Worm (Caenorhabditis elegans) whole organism, L3 larva: ENCODE measurements around the gene C05E4.7.

Experiments
- R02D3.7 ChIP-seq: fragments of 150-350 bp; optimal IDR thresholded peaks from 2 replicates; lab custom pipeline; 2014; ENCODE audit warnings: missing biosample characterization, missing genetic modification characterization
- ZK546.5 ChIP-seq: sonication (generic microtip); optimal IDR thresholded peaks from 2 replicates; lab custom pipeline; 2017; ENCODE audit warnings: missing biosample characterization, missing genetic modification characterization
- aly-2 ChIP-seq: fragments of 150-350 bp; optimal IDR thresholded peaks from 2 replicates; lab custom pipeline; 2014; ENCODE audit warnings: missing biosample characterization, missing genetic modification characterization
- ama-1 ChIP-seq: fragments of 150-350 bp; optimal IDR thresholded peaks from 2 replicates; lab custom pipeline; 2018
- ceh-16 ChIP-seq: sonication (generic microtip); optimal IDR thresholded peaks from 2 replicates; lab custom pipeline; 2017; ENCODE audit warnings: missing biosample characterization, missing genetic modification characterization
- ceh-28 ChIP-seq: fragments of 150-350 bp; optimal IDR thresholded peaks from 2 replicates; lab custom pipeline; 2014; ENCODE audit warnings: missing biosample characterization, missing genetic modification reagents, missing genetic modification characterization
- ceh-82 ChIP-seq: fragments of 150-350 bp; optimal IDR thresholded peaks from 2 replicates; lab custom pipeline; 2014; ENCODE audit warnings: missing biosample characterization, missing genetic modification characterization
- ceh-9 ChIP-seq: sonication (generic microtip); optimal IDR thresholded peaks from 2 replicates; lab custom pipeline; 2018; ENCODE audit warnings: missing biosample characterization, missing genetic modification characterization
- daf-12 ChIP-seq: fragments of 150-350 bp; optimal IDR thresholded peaks from 2 replicates; lab custom pipeline; 2014; ENCODE audit warnings: missing biosample characterization, missing genetic modification reagents, missing genetic modification characterization
- egl-27 ChIP-seq: sonication (generic microtip); optimal IDR thresholded peaks from 4 replicates; lab custom pipeline; 2017; ENCODE audit warnings: missing biosample characterization, missing genetic modification reagents, missing genetic modification characterization
- egl-5 ChIP-seq: fragments of 150-350 bp; optimal IDR thresholded peaks from 2 replicates; lab custom pipeline; 2017; ENCODE audit warnings: missing biosample characterization, missing genetic modification reagents, missing genetic modification characterization, inconsistent platforms
- elt-2 ChIP-seq: sonication (generic microtip); optimal IDR thresholded peaks from 2 replicates; lab custom pipeline; 2016; ENCODE audit warnings: missing genetic modification reagents, mild to moderate bottlenecking, missing genetic modification characterization, missing compliant biosample characterization
- eor-1 ChIP-seq, 2 experiments: fragments of 150-350 bp; optimal IDR thresholded peaks; 2 replicates each; lab custom pipeline; 2014 to 2018; ENCODE audit warnings: missing biosample characterization in 2 of 2, missing genetic modification characterization in 2 of 2
- fkh-10 ChIP-seq: sonication (generic microtip); optimal IDR thresholded peaks from 2 replicates; lab custom pipeline; 2017; ENCODE audit warnings: missing biosample characterization, missing genetic modification reagents, missing genetic modification characterization
- fkh-2 ChIP-seq: fragments of 150-350 bp; optimal IDR thresholded peaks from 2 replicates; lab custom pipeline; 2014; ENCODE audit warnings: missing biosample characterization, missing genetic modification reagents, missing genetic modification characterization
- fos-1 ChIP-seq: fragments of 150-350 bp; optimal IDR thresholded peaks from 2 replicates; lab custom pipeline; 2014; ENCODE audit warnings: missing biosample characterization, missing genetic modification characterization
- jun-1 ChIP-seq: fragments of 150-350 bp; optimal IDR thresholded peaks from 2 replicates; lab custom pipeline; 2014; ENCODE audit warnings: missing biosample characterization, missing genetic modification reagents, missing genetic modification characterization
- lsy-12 ChIP-seq: sonication (generic microtip); optimal IDR thresholded peaks from 2 replicates; lab custom pipeline; 2016; ENCODE audit warnings: mild to moderate bottlenecking, missing genetic modification characterization, missing compliant biosample characterization
- mdl-1 ChIP-seq: fragments of 150-350 bp; optimal IDR thresholded peaks from 2 replicates; lab custom pipeline; 2014; ENCODE audit warnings: missing biosample characterization, missing genetic modification characterization
- mml-1 ChIP-seq: fragments of 150-350 bp; sonication (generic microtip); optimal IDR thresholded peaks from 3 replicates; lab custom pipeline; 2014; ENCODE audit warnings: missing biosample characterization, missing genetic modification characterization
- nfya-1 ChIP-seq: sonication (generic microtip); optimal IDR thresholded peaks from 2 replicates; lab custom pipeline; 2017; ENCODE audit warnings: missing genetic modification characterization, mild to moderate bottlenecking, missing compliant biosample characterization, antibody characterized with exemption, moderate library complexity; ENCODE audit not compliant: insufficient read depth
- nhr-11 ChIP-seq: fragments of 150-350 bp; optimal IDR thresholded peaks from 2 replicates; lab custom pipeline; 2014; ENCODE audit warnings: missing biosample characterization, missing genetic modification characterization
- nhr-12 ChIP-seq: fragments of 150-350 bp; optimal IDR thresholded peaks from 2 replicates; lab custom pipeline; 2014; ENCODE audit warnings: missing biosample characterization, missing genetic modification characterization
- nhr-237 ChIP-seq: fragments of 150-350 bp; optimal IDR thresholded peaks from 2 replicates; lab custom pipeline; 2014; ENCODE audit warnings: missing biosample characterization, missing genetic modification characterization
- nhr-25 ChIP-seq: sonication (generic microtip); optimal IDR thresholded peaks from 2 replicates; lab custom pipeline; 2017; ENCODE audit warnings: missing biosample characterization, missing genetic modification characterization
- nhr-28 ChIP-seq: fragments of 150-350 bp; optimal IDR thresholded peaks from 2 replicates; lab custom pipeline; 2014; ENCODE audit warnings: missing biosample characterization, missing genetic modification characterization
- nhr-67 ChIP-seq: fragments of 150-350 bp; optimal IDR thresholded peaks from 2 replicates; lab custom pipeline; 2014; ENCODE audit warnings: missing biosample characterization, missing genetic modification characterization
- nhr-76 ChIP-seq: fragments of 150-350 bp; sonication (generic microtip); optimal IDR thresholded peaks from 5 replicates; lab custom pipeline; 2014; ENCODE audit warnings: missing biosample characterization, missing genetic modification characterization
- nhr-77 ChIP-seq: fragments of 150-350 bp; optimal IDR thresholded peaks from 2 replicates; lab custom pipeline; 2014; ENCODE audit warnings: missing biosample characterization, missing genetic modification characterization
- pha-4 ChIP-seq: fragments of 150-350 bp; optimal IDR thresholded peaks from 2 replicates; lab custom pipeline; 2014; ENCODE audit warnings: missing biosample characterization, missing genetic modification reagents, missing genetic modification characterization
- pqm-1 ChIP-seq: fragments of 150-350 bp; optimal IDR thresholded peaks from 2 replicates; lab custom pipeline; 2017; ENCODE audit warnings: missing biosample characterization, missing genetic modification characterization, inconsistent platforms
- sea-2 ChIP-seq: fragments of 150-350 bp; sonication (generic microtip); optimal IDR thresholded peaks from 4 replicates; lab custom pipeline; 2014; ENCODE audit warnings: missing biosample characterization, missing genetic modification reagents, missing genetic modification characterization
- skn-1 ChIP-seq: fragments of 150-350 bp; optimal IDR thresholded peaks from 2 replicates; lab custom pipeline; 2014; ENCODE audit warnings: missing biosample characterization, missing genetic modification characterization
- snpc-4 ChIP-seq: fragments of 150-350 bp; optimal IDR thresholded peaks from 2 replicates; lab custom pipeline; 2014; ENCODE audit warnings: missing biosample characterization, missing genetic modification characterization
- tbx-2 ChIP-seq: sonication (generic microtip); optimal IDR thresholded peaks from 2 replicates; lab custom pipeline; 2016; ENCODE audit warnings: mild to moderate bottlenecking, missing genetic modification characterization, missing compliant biosample characterization
- unc-39 ChIP-seq: sonication (generic microtip); optimal IDR thresholded peaks from 4 replicates; lab custom pipeline; 2017; ENCODE audit warnings: missing biosample characterization, missing genetic modification characterization
- unc-62 ChIP-seq: fragments of 150-350 bp; sonication (generic microtip); optimal IDR thresholded peaks from 4 replicates; lab custom pipeline; 2014; ENCODE audit warnings: missing biosample characterization, missing genetic modification reagents, missing genetic modification characterization
- ztf-11 ChIP-seq: fragments of 150-350 bp; optimal IDR thresholded peaks from 2 replicates; lab custom pipeline; 2014; ENCODE audit warnings: missing biosample characterization, missing genetic modification characterization
- ztf-4 ChIP-seq: fragments of 150-350 bp; optimal IDR thresholded peaks from 2 replicates; lab custom pipeline; 2014; ENCODE audit warnings: missing biosample characterization, missing genetic modification characterization

C05E4.7 gene

DNA sequence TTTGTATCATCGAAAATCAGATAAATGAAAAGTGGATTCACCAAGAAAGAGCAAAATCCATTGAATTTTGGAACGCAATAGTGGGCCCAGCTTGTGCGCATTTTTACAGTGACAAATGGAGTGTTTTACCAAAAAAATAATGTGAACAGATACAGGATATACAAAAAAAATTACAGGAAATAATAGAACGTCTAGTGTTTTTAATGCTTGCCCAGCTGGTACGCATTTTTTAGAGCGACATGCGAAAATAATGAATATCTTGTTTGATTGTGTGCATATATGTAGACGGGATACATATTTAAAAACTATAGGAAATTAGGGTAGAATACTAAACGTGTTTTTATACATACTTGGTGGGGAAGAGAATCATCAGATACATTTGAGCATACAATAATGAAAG is 5.7 kb upstream of the C05E4.7 start, which contains the start of gene srj-25:
Gene srj-25 (minus strand): TSS at position 101 of the 400 bp plus-strand sequence.
- no peak for TF ChIP-seq egl-5 (tag; lab: Kevin White, UChicago)
- no peak for TF ChIP-seq mml-1
- no peak for TF ChIP-seq pqm-1 (tag; lab: Kevin White, UChicago)
- no peak for TF ChIP-seq unc-62 (GFP tag; lab: Kevin White, UChicago)
- TF ChIP-seq nfya-1 (tag; lab: Kevin White, UChicago), result no peak
- TF ChIP-seq snpc-4 (tag; lab: Kevin White, UChicago), result no peak

DNA sequence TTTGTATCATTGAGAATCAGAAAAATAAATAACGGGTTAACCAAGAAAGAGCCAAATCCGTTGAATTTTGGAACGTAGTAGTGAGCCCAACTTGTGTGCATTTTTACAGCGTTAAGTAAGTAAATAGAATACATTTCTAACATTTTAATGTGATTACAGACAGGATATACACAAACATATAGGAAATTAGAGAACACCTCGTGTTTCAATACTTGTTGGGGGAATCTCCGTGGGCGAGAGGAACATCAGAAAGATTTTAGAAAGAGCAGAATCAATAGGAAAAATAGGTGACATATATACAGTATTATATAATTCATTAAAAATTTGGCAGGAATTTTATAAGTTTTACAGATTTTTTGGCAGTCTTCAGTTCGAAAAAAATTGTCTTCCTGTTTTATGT is 3.1 kb upstream of the C05E4.7 start, which contains the start of gene srj-24:
Gene srj-24 (minus strand): TSS at position 101 of the 400 bp plus-strand sequence.
- TF ChIP-seq ceh-16 (tag; lab: Kevin White, UChicago) (no peak), ama-1 (lab: Kevin White, UChicago) (no peak), fos-1 (tag; lab: Kevin White, UChicago) (no peak), egl-5 (tag; lab: Kevin White, UChicago) (no peak), ztf-11 (tag; lab: Kevin White, UChicago) (no peak), pha-4 (no peak), skn-1 (tag; lab: Kevin White, UChicago) (no peak), unc-62 (GFP tag; lab: Kevin White, UChicago) (no peak), ceh-9 (tag; lab: Kevin White, UChicago) (no peak), tbx-2 (tag; lab: Kevin White, UChicago) (no peak)
- TF ChIP-seq, all 47 proteins: peak for 0

DNA sequence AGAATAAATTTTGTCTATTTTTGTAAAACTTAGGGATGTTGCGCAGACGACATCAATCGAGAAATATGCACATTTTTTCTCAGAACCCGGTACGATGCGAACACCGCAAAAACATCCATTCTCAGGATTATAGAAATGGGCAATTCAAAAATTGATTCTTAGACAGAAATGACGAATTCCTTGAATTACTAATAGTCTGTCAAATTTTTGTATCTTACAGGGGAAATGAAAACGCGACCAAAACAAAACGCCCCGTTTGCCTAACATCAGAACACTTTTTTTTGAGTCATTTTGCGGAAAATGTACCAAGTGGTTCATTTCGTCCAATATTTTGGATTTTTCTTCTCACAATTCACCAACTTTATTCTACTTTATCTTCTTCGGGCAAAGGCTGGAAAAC is 1.4 kb downstream of the C05E4.7 start, which contains the start of gene str-134:
Gene str-134 (plus strand): TSS at position 301 of the 400 bp plus-strand sequence.
- TF ChIP-seq lsy-12 (tag; lab: Kevin White, UChicago) (no peak), ztf-11 (tag; lab: Kevin White, UChicago) (no peak), sea-2 (GFP tag; lab: Kevin White, UChicago) (no peak), nhr-77 (tag; lab: Kevin White, UChicago) (no peak), ceh-9 (tag; lab: Kevin White, UChicago) (no peak), mdl-1 (tag; lab: Kevin White, UChicago) (no peak), nhr-25 (tag; lab: Kevin White, UChicago) (no peak), nhr-12 (tag; lab: Kevin White, UChicago) (no peak), daf-12 (tag; lab: Kevin White, UChicago) (no peak), nhr-76 (tag; lab: Kevin White, UChicago) (no peak), jun-1 (tag; lab: Kevin White, UChicago) (no peak), mml-1 (no peak), unc-39 (no peak), tbx-2 (tag; lab: Kevin White, UChicago) (no peak), ceh-82 (no peak), nhr-237 (tag; lab: Kevin White, UChicago) (no peak)

DNA sequence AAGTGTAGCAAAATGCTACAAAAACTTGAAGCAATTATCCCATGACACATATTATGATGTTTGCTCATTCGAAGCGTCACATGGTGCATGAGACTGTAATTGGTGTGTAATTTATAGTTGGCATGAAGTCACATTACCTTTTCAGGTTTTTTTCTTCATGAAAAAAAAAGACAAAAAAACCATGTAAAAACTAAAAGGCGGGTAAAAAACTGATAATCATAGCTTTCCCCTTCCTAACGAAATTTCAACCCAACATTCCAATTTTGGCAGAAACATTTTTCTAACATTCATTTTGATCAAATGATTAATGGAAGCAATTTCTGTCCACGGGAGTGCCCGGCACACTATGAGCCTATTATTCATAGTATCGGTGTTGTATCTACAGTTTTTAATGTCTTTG is 6.1 kb downstream of the C05E4.7 start, which contains the start of gene sri-4:
Gene sri-4 (plus strand): TSS at position 301 of the 400 bp plus-strand sequence.
- TF ChIP-seq snpc-4 (tag; lab: Kevin White, UChicago) (no peak), pqm-1 (tag; lab: Kevin White, UChicago) (no peak), nhr-67 (tag; lab: Kevin White, UChicago) (no peak), unc-62 (GFP tag; lab: Kevin White, UChicago) (no peak), fkh-10 (no peak), ztf-4 (tag; lab: Kevin White, UChicago) (no peak), ceh-28 (tag; lab: Kevin White, UChicago) (no peak), ZK546.5 (tag; lab: Kevin White, UChicago) (no peak), fkh-2 (tag; lab: Kevin White, UChicago) (no peak), nhr-11 (no peak), ceh-9 (tag; lab: Kevin White, UChicago) (no peak), unc-39 (no peak), nhr-25 (tag; lab: Kevin White, UChicago) (no peak), nhr-237 (tag; lab: Kevin White, UChicago) (no peak), tbx-2 (tag; lab: Kevin White, UChicago) (no peak)

DNA sequence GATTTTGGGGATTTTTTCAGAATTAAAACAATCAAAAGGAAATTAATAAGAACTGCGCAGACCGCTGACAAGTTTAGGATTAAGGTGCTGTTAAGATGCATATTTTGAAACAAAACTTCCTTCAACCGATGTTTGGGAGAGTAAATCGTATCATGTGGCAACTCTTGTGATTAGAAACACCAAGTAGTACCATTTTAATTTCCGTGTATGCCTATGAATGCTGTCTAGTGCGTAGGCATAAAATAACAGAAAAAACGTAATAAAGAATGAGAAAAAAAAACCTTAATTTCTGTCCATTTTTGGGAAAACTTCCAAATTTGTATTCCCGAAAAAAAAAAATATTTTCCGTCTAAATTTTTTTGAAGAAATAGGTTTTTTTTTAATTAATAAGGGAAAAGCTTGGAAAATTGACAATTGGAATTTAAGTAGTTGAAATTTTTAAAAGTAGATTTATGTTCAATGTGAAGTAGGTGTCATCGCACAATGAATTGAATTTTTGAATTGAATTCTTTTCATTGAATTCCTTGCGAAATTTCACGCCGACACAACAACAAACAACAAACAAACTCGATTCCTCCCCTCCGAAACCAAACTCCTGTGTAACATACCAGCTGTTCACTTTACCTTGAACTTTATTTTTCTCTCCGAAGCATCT is 10.9 kb downstream of the C05E4.7 start, which contains the start of the genes str-262 and srp-1:
Gene str-262 (minus strand): TSS at position 101 of the 655 bp plus-strand sequence.
Gene srp-1 (plus strand): TSS at position 605 of the 655 bp plus-strand sequence.
- TF ChIP-seq nhr-11, result no peak
- TF ChIP-seq nhr-76 (tag; lab: Kevin White, UChicago), result no peak
- no peak for TF ChIP-seq aly-2 (tag; lab: Kevin White, UChicago)
- TF ChIP-seq R02D3.7 (tag; lab: Kevin White, UChicago), result no peak
- TF ChIP-seq elt-2 (tag; lab: Kevin White, UChicago), result no peak
- no peak for TF ChIP-seq fkh-2 (tag; lab: Kevin White, UChicago)
- TF ChIP-seq mdl-1 (tag; lab: Kevin White, UChicago), result no peak
- TF ChIP-seq unc-39, result no peak
- no peak for TF ChIP-seq egl-27 (tag; lab: Kevin White, UChicago)
- TF ChIP-seq skn-1 (tag; lab: Kevin White, UChicago), result no peak
- TF ChIP-seq jun-1 (tag; lab: Kevin White, UChicago), result no peak
- TF ChIP-seq eor-1 (tag; optimal IDR thresholded peaks at IDR 0.05; lab: Kevin White, UChicago), result no peak
- no peak for TF ChIP-seq nhr-28 (tag; lab: Kevin White, UChicago)
- TF ChIP-seq mml-1, result no peak
- no peak for TF ChIP-seq ZK546.5 (tag; lab: Kevin White, UChicago)
- no peak for TF ChIP-seq ama-1 (lab: Kevin White, UChicago)
- TF ChIP-seq nhr-237 (tag; lab: Kevin White, UChicago), result no peak
- no peak for TF ChIP-seq ceh-16 (tag; lab: Kevin White, UChicago)
- TF ChIP-seq ztf-11 (tag; lab: Kevin White, UChicago), result no peak
- TF ChIP-seq pha-4, result no peak
- TF ChIP-seq, all 47 proteins: peak for 0
